Worm (Caenorhabditis elegans) whole organism, mixed stage, embryonic: ENCODE data around the gene F09F7.5.

Source experiments
- M03D4.4 ChIP-seq: sonication (generic microtip); optimal IDR thresholded peaks from 2 replicates; lab custom pipeline; 2017; ENCODE audit warnings: mild to moderate bottlenecking, missing genetic modification characterization, missing compliant biosample characterization
- bed-3 ChIP-seq: fragments of 200-800 bp; sonication (Bioruptor generic); optimal IDR thresholded peaks from 3 replicates; lab custom pipeline; 2018; ENCODE audit warnings: mild to moderate bottlenecking, missing genetic modification characterization, moderate library complexity, missing compliant biosample characterization
- blmp-1 ChIP-seq: fragments of 150-350 bp; optimal IDR thresholded peaks from 2 replicates; lab custom pipeline; 2014; ENCODE audit warnings: missing biosample characterization, missing genetic modification characterization
- ceh-39 ChIP-seq: fragments of 150-350 bp; optimal IDR thresholded peaks from 2 replicates; lab custom pipeline; 2014; ENCODE audit warnings: missing biosample characterization, missing genetic modification characterization
- ceh-43 ChIP-seq: fragments of 200-800 bp; sonication (Bioruptor generic); optimal IDR thresholded peaks from 2 replicates; lab custom pipeline; 2018; ENCODE audit warnings: mild to moderate bottlenecking, missing genetic modification characterization, moderate library complexity, missing compliant biosample characterization
- ceh-83 ChIP-seq: fragments of 200-800 bp; sonication (Bioruptor generic); optimal IDR thresholded peaks from 2 replicates; lab custom pipeline; 2018; ENCODE audit warnings: mild to moderate bottlenecking, missing genetic modification characterization, missing compliant biosample characterization
- ces-1 ChIP-seq: fragments of 150-350 bp; optimal IDR thresholded peaks from 2 replicates; lab custom pipeline; 2014; ENCODE audit warnings: missing biosample characterization, missing genetic modification reagents, missing genetic modification characterization
- cnd-1 ChIP-seq: fragments of 200-800 bp; sonication (Bioruptor generic); optimal IDR thresholded peaks from 2 replicates; lab custom pipeline; 2018; ENCODE audit warnings: mild to moderate bottlenecking, missing genetic modification characterization, missing compliant biosample characterization
- drap-1 ChIP-seq: fragments of 200-800 bp; sonication (Bioruptor generic); optimal IDR thresholded peaks from 3 replicates; lab custom pipeline; 2018; ENCODE audit warnings: mild to moderate bottlenecking, missing genetic modification characterization, missing compliant biosample characterization
- elt-1 ChIP-seq: sonication (generic microtip); optimal IDR thresholded peaks from 2 replicates; lab custom pipeline; 2017; ENCODE audit warnings: missing genetic modification characterization, mild to moderate bottlenecking, missing compliant biosample characterization, antibody characterized with exemption, moderate library complexity, borderline replicate concordance; ENCODE audit not compliant: insufficient read depth
- elt-3 ChIP-seq: fragments of 150-350 bp; optimal IDR thresholded peaks from 2 replicates; lab custom pipeline; 2014; ENCODE audit warnings: missing biosample characterization, missing genetic modification characterization
- flh-1 ChIP-seq: fragments of 200-800 bp; sonication (Bioruptor generic); optimal IDR thresholded peaks from 2 replicates; lab custom pipeline; 2018; ENCODE audit warnings: mild to moderate bottlenecking, missing genetic modification characterization, moderate library complexity, missing compliant biosample characterization
- ham-2 ChIP-seq: fragments of 200-800 bp; sonication (Bioruptor generic); optimal IDR thresholded peaks from 2 replicates; lab custom pipeline; 2018; ENCODE audit warnings: mild to moderate bottlenecking, missing genetic modification characterization, missing compliant biosample characterization
- hlh-1 ChIP-seq: fragments of 150-350 bp; optimal IDR thresholded peaks from 2 replicates; lab custom pipeline; 2014; ENCODE audit warnings: missing biosample characterization, missing genetic modification reagents, missing genetic modification characterization
- lin-13 ChIP-seq: fragments of 150-350 bp; optimal IDR thresholded peaks from 2 replicates; lab custom pipeline; 2014; ENCODE audit warnings: missing biosample characterization, missing genetic modification characterization
- lin-32 ChIP-seq: fragments of 200-800 bp; sonication (Bioruptor generic); optimal IDR thresholded peaks from 2 replicates; lab custom pipeline; 2018; ENCODE audit warnings: mild to moderate bottlenecking, missing genetic modification characterization, missing compliant biosample characterization
- lsy-2 ChIP-seq: fragments of 150-350 bp; optimal IDR thresholded peaks from 2 replicates; lab custom pipeline; 2014; ENCODE audit warnings: missing biosample characterization, missing genetic modification characterization
- mab-5 ChIP-seq: fragments of 150-350 bp; optimal IDR thresholded peaks from 2 replicates; lab custom pipeline; 2014; ENCODE audit warnings: missing biosample characterization, missing genetic modification characterization
- mep-1 ChIP-seq: fragments of 150-350 bp; optimal IDR thresholded peaks from 2 replicates; lab custom pipeline; 2017; ENCODE audit warnings: missing biosample characterization, missing genetic modification reagents, missing genetic modification characterization, inconsistent platforms
- mls-2 ChIP-seq: sonication (generic microtip); optimal IDR thresholded peaks from 2 replicates; lab custom pipeline; 2016; ENCODE audit warnings: mild to moderate bottlenecking, missing genetic modification characterization, moderate library complexity, missing compliant biosample characterization
- nhr-12 ChIP-seq: fragments of 150-350 bp; optimal IDR thresholded peaks from 2 replicates; lab custom pipeline; 2014; ENCODE audit warnings: missing biosample characterization, missing genetic modification characterization
- nhr-2 ChIP-seq: fragments of 150-350 bp; optimal IDR thresholded peaks from 2 replicates; lab custom pipeline; 2014; ENCODE audit warnings: missing biosample characterization, missing genetic modification characterization
- nhr-237 ChIP-seq: fragments of 150-350 bp; optimal IDR thresholded peaks from 2 replicates; lab custom pipeline; 2014; ENCODE audit warnings: missing biosample characterization, missing genetic modification characterization
- nhr-28 ChIP-seq: fragments of 150-350 bp; optimal IDR thresholded peaks from 2 replicates; lab custom pipeline; 2014; ENCODE audit warnings: missing biosample characterization, missing genetic modification characterization
- nhr-76 ChIP-seq: sonication (generic microtip); optimal IDR thresholded peaks from 2 replicates; lab custom pipeline; 2017; ENCODE audit warnings: missing biosample characterization, missing genetic modification characterization
- pha-4 ChIP-seq: fragments of 150-350 bp; optimal IDR thresholded peaks from 2 replicates; lab custom pipeline; 2018; ENCODE audit warnings: missing biosample characterization, missing genetic modification reagents, missing genetic modification characterization
- sem-2 ChIP-seq: fragments of 200-800 bp; sonication (Bioruptor generic); optimal IDR thresholded peaks from 2 replicates; lab custom pipeline; 2018; ENCODE audit warnings: mild to moderate bottlenecking, missing genetic modification characterization, missing compliant biosample characterization
- snpc-4 ChIP-seq: fragments of 150-350 bp; optimal IDR thresholded peaks from 2 replicates; lab custom pipeline; 2014; ENCODE audit warnings: missing biosample characterization, missing genetic modification characterization
- sptf-1 ChIP-seq: sonication (generic microtip); optimal IDR thresholded peaks from 2 replicates; lab custom pipeline; 2017; ENCODE audit warnings: mild to moderate bottlenecking, missing genetic modification characterization, moderate library complexity, missing compliant biosample characterization
- tbx-8 ChIP-seq: fragments of 200-800 bp; sonication (Bioruptor generic); optimal IDR thresholded peaks from 2 replicates; lab custom pipeline; 2018; ENCODE audit warnings: mild to moderate bottlenecking, missing genetic modification characterization, moderate library complexity, missing compliant biosample characterization
- unc-120 ChIP-seq: sonication (generic microtip); optimal IDR thresholded peaks from 2 replicates; lab custom pipeline; 2017; ENCODE audit warnings: missing genetic modification characterization, missing compliant biosample characterization; ENCODE audit not compliant: poor library complexity, severe bottlenecking
- unc-39 ChIP-seq: fragments of 150-350 bp; optimal IDR thresholded peaks from 2 replicates; lab custom pipeline; 2014; ENCODE audit warnings: missing biosample characterization, missing genetic modification characterization
- unc-62 ChIP-seq: fragments of 150-350 bp; optimal IDR thresholded peaks from 2 replicates; lab custom pipeline; 2014; ENCODE audit warnings: missing biosample characterization, missing genetic modification reagents, missing genetic modification characterization
- zip-8 ChIP-seq: fragments of 150-350 bp; optimal IDR thresholded peaks from 2 replicates; lab custom pipeline; 2014; ENCODE audit warnings: missing biosample characterization, missing genetic modification characterization
- ztf-11 ChIP-seq: fragments of 150-350 bp; optimal IDR thresholded peaks from 2 replicates; lab custom pipeline; 2014; ENCODE audit warnings: missing biosample characterization, missing genetic modification characterization

Gene F09F7.5

ce11 chrIII:5585711-5586110 lies 38.9 kb downstream of the F09F7.5 start:
- TF ChIP-seq ceh-83 (GFP tag; lab: Kevin White, UChicago), result no peak
- no peak for TF ChIP-seq nhr-28 (tag; lab: Kevin White, UChicago)
- no peak for TF ChIP-seq ceh-39 (tag; lab: Kevin White, UChicago)
- no peak for TF ChIP-seq lin-13 (tag; lab: Kevin White, UChicago)
- no peak for TF ChIP-seq elt-3 (tag; lab: Kevin White, UChicago)
- no peak for TF ChIP-seq drap-1
- no peak for TF ChIP-seq sem-2 (GFP tag; lab: Kevin White, UChicago)
- TF ChIP-seq mab-5 (tag; lab: Kevin White, UChicago), result no peak
- TF ChIP-seq zip-8, result no peak
- TF ChIP-seq elt-1 (tag; lab: Kevin White, UChicago), result no peak
- no peak for TF ChIP-seq blmp-1 (tag; lab: Kevin White, UChicago)
- TF ChIP-seq bed-3, result no peak
- TF ChIP-seq lin-32 (GFP tag; lab: Kevin White, UChicago), result no peak
- TF ChIP-seq cnd-1, result no peak
- TF ChIP-seq ceh-43 (GFP tag; lab: Kevin White, UChicago), result no peak
- TF ChIP-seq lsy-2, result no peak
- TF ChIP-seq nhr-237 (tag; lab: Kevin White, UChicago), result no peak

ce11 chrIII:5586925-5587324 lies 40.1 kb downstream of the F09F7.5 start, which contains the start of gene F56D2.2:
TSS of gene F56D2.2 (plus strand) at chrIII:5587263.
- TF ChIP-seq unc-120 (tag; lab: Kevin White, UChicago) (no peak), lin-32 (GFP tag; lab: Kevin White, UChicago) (no peak), ceh-39 (tag; lab: Kevin White, UChicago) (no peak), tbx-8 (no peak), ceh-43 (GFP tag; lab: Kevin White, UChicago) (no peak), snpc-4 (tag; lab: Kevin White, UChicago) (no peak), mls-2 (tag; lab: Kevin White, UChicago) (no peak), ham-2 (GFP tag; lab: Kevin White, UChicago) (no peak), cnd-1 (no peak), mep-1 (tag; lab: Kevin White, UChicago) (peak; percentile 37), nhr-12 (tag; lab: Kevin White, UChicago) (no peak), sem-2 (GFP tag; lab: Kevin White, UChicago) (no peak), nhr-2 (tag; lab: Kevin White, UChicago) (peak; percentile 1), flh-1 (GFP tag; lab: Kevin White, UChicago) (no peak)

- no peak for TF ChIP-seq unc-62 (GFP tag; lab: Kevin White, UChicago)
- no peak for TF ChIP-seq ceh-43 (GFP tag; lab: Kevin White, UChicago)
Observed at ce11 chrIII:5588746-5589145, 42.0 kb downstream of the F09F7.5 start.

- no peak for TF ChIP-seq tbx-8
- no peak for TF ChIP-seq zip-8
- no peak for TF ChIP-seq ham-2 (GFP tag; lab: Kevin White, UChicago)
- TF ChIP-seq unc-39 (tag; lab: Kevin White, UChicago), result no peak
- no peak for TF ChIP-seq hlh-1 (tag; lab: Kevin White, UChicago)
- no peak for TF ChIP-seq ces-1 (GFP tag; lab: Kevin White, UChicago)
- no peak for TF ChIP-seq drap-1
- TF ChIP-seq lin-32 (GFP tag; lab: Kevin White, UChicago), result no peak
- TF ChIP-seq sptf-1, result no peak
- no peak for TF ChIP-seq elt-1 (tag; lab: Kevin White, UChicago)
- TF ChIP-seq flh-1 (GFP tag; lab: Kevin White, UChicago), result no peak
- TF ChIP-seq nhr-28 (tag; lab: Kevin White, UChicago), result no peak
- no peak for TF ChIP-seq M03D4.4 (tag; lab: Kevin White, UChicago)
- TF ChIP-seq ceh-83 (GFP tag; lab: Kevin White, UChicago), result no peak
- no peak for TF ChIP-seq ztf-11 (tag; lab: Kevin White, UChicago)
- no peak for TF ChIP-seq cnd-1
- peak; percentile 41 for TF ChIP-seq pha-4 (tag; lab: Kevin White, UChicago)
- TF ChIP-seq bed-3, result no peak
- TF ChIP-seq unc-120 (tag; lab: Kevin White, UChicago), result peak; percentile 20
- no peak for TF ChIP-seq elt-3 (tag; lab: Kevin White, UChicago)
- no peak for TF ChIP-seq blmp-1 (tag; lab: Kevin White, UChicago)
- no peak for TF ChIP-seq nhr-2 (tag; lab: Kevin White, UChicago)
- TF ChIP-seq ceh-39 (tag; lab: Kevin White, UChicago), result no peak
- no peak for TF ChIP-seq nhr-12 (tag; lab: Kevin White, UChicago)
- no peak for TF ChIP-seq snpc-4 (tag; lab: Kevin White, UChicago)
- no peak for TF ChIP-seq unc-62 (GFP tag; lab: Kevin White, UChicago)
- no peak for TF ChIP-seq nhr-237 (tag; lab: Kevin White, UChicago)
- TF ChIP-seq mep-1 (tag; lab: Kevin White, UChicago), result peak; percentile 71
- no peak for TF ChIP-seq nhr-76
- peak; percentile 55 for TF ChIP-seq lin-13 (tag; lab: Kevin White, UChicago)
- TF ChIP-seq lsy-2, result peak; percentile 76
- TF ChIP-seq mab-5 (tag; lab: Kevin White, UChicago), result no peak
Observed at ce11 chrIII:5591668-5592149, 44.9 kb downstream of the F09F7.5 start, which contains the start of the genes ddx-15 and ucr-1. TSS of gene ddx-15 (minus strand) at chrIII:5591718. TSS of gene ucr-1 (plus strand) at chrIII:5592135.
